Worm (Caenorhabditis elegans): ENCODE data around the gene ttr-27.

DNA sequence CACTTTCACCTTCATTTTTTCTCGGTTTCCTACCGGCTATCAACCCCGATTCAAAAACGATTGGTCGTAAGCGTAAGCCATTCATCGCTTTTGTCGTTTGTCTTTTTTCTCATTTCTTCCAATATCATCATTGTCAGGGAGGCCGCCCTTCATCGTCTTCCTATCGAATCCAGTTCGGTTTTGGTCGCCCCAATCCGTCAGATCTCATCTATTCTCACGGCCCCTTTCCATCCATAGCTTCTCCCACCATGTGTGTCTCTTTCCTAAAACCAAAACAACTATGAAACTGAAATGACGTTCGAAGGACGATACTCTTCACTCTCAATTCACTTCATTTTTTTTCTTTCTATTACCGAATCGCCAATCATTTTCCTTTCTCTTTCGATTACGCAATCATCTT is 28.0 kb downstream of the ttr-27 start:
- TF ChIP-seq W03F9.2 (tag; optimal IDR thresholded peaks at IDR 0.05) (no peak), dao-5 (tag; optimal IDR thresholded peaks at IDR 0.05) (no peak)

Data from whole organism, L4/young adult.